Worm (Caenorhabditis elegans) whole organism, late embryonic: Measurements from ENCODE around the gene Y59H11AR.10.

ENCODE experiments used
- K09A11.1 ChIP-seq: sonication (generic microtip); optimal IDR thresholded peaks from 2 replicates; lab custom pipeline; 2017; ENCODE audit warnings: antibody characterized with exemption, mild to moderate bottlenecking, missing genetic modification characterization, missing compliant biosample characterization; ENCODE audit not compliant: insufficient read depth
- dmd-4 ChIP-seq: sonication (generic microtip); optimal IDR thresholded peaks from 2 replicates; lab custom pipeline; 2016; ENCODE audit warnings: borderline replicate concordance, missing genetic modification characterization, missing compliant biosample characterization
- elt-2 ChIP-seq: sonication (generic microtip); optimal IDR thresholded peaks from 2 replicates; lab custom pipeline; 2016; ENCODE audit warnings: missing genetic modification reagents, missing genetic modification characterization, missing compliant biosample characterization
- ets-4 ChIP-seq: sonication (generic microtip); optimal IDR thresholded peaks from 2 replicates; lab custom pipeline; 2016; ENCODE audit warnings: missing genetic modification characterization, missing compliant biosample characterization
- fkh-10 ChIP-seq: fragments of 150-350 bp; optimal IDR thresholded peaks from 2 replicates; lab custom pipeline; 2014; ENCODE audit warnings: missing biosample characterization, missing genetic modification reagents, missing genetic modification characterization
- madf-2 ChIP-seq: sonication (generic microtip); optimal IDR thresholded peaks from 2 replicates; lab custom pipeline; 2017; ENCODE audit warnings: missing genetic modification characterization, missing compliant biosample characterization
- pax-1 ChIP-seq: fragments of 150-350 bp; optimal IDR thresholded peaks from 2 replicates; lab custom pipeline; 2014; ENCODE audit warnings: missing biosample characterization, missing genetic modification characterization
- pha-2 ChIP-seq: sonication (generic microtip); optimal IDR thresholded peaks from 2 replicates; lab custom pipeline; 2017; ENCODE audit warnings: mild to moderate bottlenecking, missing genetic modification characterization, missing compliant biosample characterization
- pqm-1 ChIP-seq: sonication (generic microtip); optimal IDR thresholded peaks from 2 replicates; lab custom pipeline; 2016; ENCODE audit warnings: missing genetic modification characterization, missing compliant biosample characterization
- sox-4 ChIP-seq: sonication (generic microtip); optimal IDR thresholded peaks from 2 replicates; lab custom pipeline; 2017; ENCODE audit warnings: mild to moderate bottlenecking, missing genetic modification characterization, inconsistent platforms, missing compliant biosample characterization
- tbx-7 ChIP-seq: sonication (generic microtip); optimal IDR thresholded peaks from 2 replicates; lab custom pipeline; 2016; ENCODE audit warnings: missing genotype, missing genetic modification characterization, missing compliant biosample characterization

DNA sequence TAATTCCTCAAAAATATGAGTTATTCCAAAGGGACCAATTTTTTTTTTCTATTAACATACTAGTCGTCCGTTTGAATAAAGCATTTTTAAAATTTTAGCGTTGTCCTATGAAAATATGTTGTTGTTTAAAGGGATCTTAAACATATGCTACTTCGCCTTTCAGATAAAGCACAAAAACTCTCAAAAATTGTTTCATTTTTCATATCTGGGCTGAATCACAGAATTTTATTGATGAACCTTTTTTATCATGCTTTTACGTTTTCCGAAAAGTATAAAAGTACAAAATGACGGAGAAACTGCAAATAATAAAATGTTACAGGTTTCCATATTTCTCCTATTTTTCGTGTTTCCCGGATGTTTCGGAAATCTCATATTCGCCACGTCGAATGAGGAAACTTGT, 7.2 kb upstream of the Y59H11AR.10 start, which contains the start of gene clec-181:
- TF ChIP-seq elt-2 (tag; lab: Kevin White, UChicago) (no peak), fkh-10 (no peak), tbx-7 (tag; lab: Kevin White, UChicago) (no peak), sox-4 (tag; lab: Kevin White, UChicago) (no peak), pha-2 (no peak), dmd-4 (no peak), madf-2 (tag; lab: Kevin White, UChicago) (no peak), pqm-1 (tag; lab: Kevin White, UChicago) (no peak), K09A11.1 (tag; lab: Kevin White, UChicago) (no peak), ets-4 (tag; lab: Kevin White, UChicago) (no peak), pax-1 (tag; lab: Kevin White, UChicago) (no peak)
